Worm (Caenorhabditis elegans) whole organism, young adult: ENCODE measurements around the gene R08C7.1.
A peak's percentile ranks its signal among the peaks of the same experiment; 100 is the strongest.

Experiments
- B0019.2 ChIP-seq: fragments of 200-800 bp; sonication (Bioruptor generic); conservative IDR thresholded peaks from 2 replicates; pipeline ENCODE4 v1.3.6; 2022; ENCODE audit warnings: missing genetic modification reagents, missing genetic modification characterization, missing compliant biosample characterization
- C17E4.6 ChIP-seq: fragments of 200-800 bp; sonication (Bioruptor generic); IDR thresholded peaks from 2 replicates; pipeline ENCODE4 v1.3.6; 2022; ENCODE audit warnings: missing genetic modification reagents, missing genetic modification characterization, missing compliant biosample characterization
- D2030.7 ChIP-seq: fragments of 200-800 bp; sonication (Bioruptor generic); IDR thresholded peaks from 2 replicates; pipeline ENCODE4 v1.3.6; 2022; ENCODE audit warnings: missing genetic modification reagents, missing genetic modification characterization, missing compliant biosample characterization
- F23B12.7 ChIP-seq: sonication (generic microtip); optimal IDR thresholded peaks from 2 replicates; lab custom pipeline; 2017; ENCODE audit warnings: missing genetic modification characterization, mild to moderate bottlenecking, missing compliant biosample characterization, antibody characterized with exemption, moderate library complexity; ENCODE audit not compliant: insufficient read depth
- F37B4.10 ChIP-seq: fragments of 200-800 bp; sonication (Bioruptor generic); IDR thresholded peaks from 2 replicates; pipeline ENCODE4 v1.3.6; 2022; ENCODE audit warnings: missing genetic modification characterization, missing compliant biosample characterization
- F39B2.1 ChIP-seq: fragments of 200-800 bp; sonication (Bioruptor generic); IDR thresholded peaks from 2 replicates; pipeline ENCODE4 v1.3.6; 2022; ENCODE audit warnings: missing genetic modification reagents, missing genetic modification characterization, missing compliant biosample characterization
- F49E8.2 ChIP-seq: sonication (generic microtip); optimal IDR thresholded peaks from 3 replicates; lab custom pipeline; 2017; ENCODE audit warnings: missing genetic modification characterization, mild to moderate bottlenecking, missing compliant biosample characterization, antibody characterized with exemption, moderate library complexity; ENCODE audit not compliant: insufficient read depth
- F55B11.4 ChIP-seq: sonication (generic microtip); optimal IDR thresholded peaks from 2 replicates; lab custom pipeline; 2016; ENCODE audit warnings: missing compliant biosample characterization, missing genetic modification characterization, borderline replicate concordance; ENCODE audit not compliant: insufficient read depth
- F57A8.1 ChIP-seq: fragments of 200-800 bp; sonication (Bioruptor generic); optimal IDR thresholded peaks from 2 replicates; lab custom pipeline; 2018; ENCODE audit warnings: mild to moderate bottlenecking, missing genetic modification characterization, moderate library complexity, missing compliant biosample characterization
- K12H6.12 ChIP-seq: fragments of 200-800 bp; sonication (Bioruptor generic); optimal IDR thresholded peaks from 2 replicates; lab custom pipeline; 2018; ENCODE audit warnings: mild to moderate bottlenecking, missing genetic modification characterization, missing compliant biosample characterization
- T07F8.4 ChIP-seq: sonication (generic microtip); optimal IDR thresholded peaks from 2 replicates; lab custom pipeline; 2016; ENCODE audit warnings: mild to moderate bottlenecking, missing genetic modification characterization, moderate library complexity, missing compliant biosample characterization
- T26A5.8 ChIP-seq: sonication (generic microtip); optimal IDR thresholded peaks from 2 replicates; lab custom pipeline; 2016; ENCODE audit warnings: missing genetic modification characterization, missing compliant biosample characterization
- Y53G8AR.9 ChIP-seq: fragments of 200-800 bp; sonication (Bioruptor generic); conservative IDR thresholded peaks from 2 replicates; pipeline ENCODE4 v1.3.6; 2022; ENCODE audit warnings: missing genetic modification reagents, missing genetic modification characterization, missing compliant biosample characterization
- Y56A3A.18 ChIP-seq: fragments of 200-800 bp; sonication (Bioruptor generic); IDR thresholded peaks from 2 replicates; pipeline ENCODE4 v1.3.6; 2022; ENCODE audit warnings: missing genetic modification reagents, missing genetic modification characterization, missing compliant biosample characterization
- ama-1 ChIP-seq, 3 experiments: fragments of 150-350 bp in 1 of 3; sonication (generic microtip) in 2 of 3; optimal IDR thresholded peaks; 2 replicates each; lab custom pipeline; 2014 to 2018; ENCODE audit warnings: missing biosample characterization in 2 of 3, missing genetic modification characterization in 2 of 3, missing genetic modification reagents in 2 of 3
- aptf-2 ChIP-seq: fragments of 200-800 bp; sonication (Bioruptor generic); conservative IDR thresholded peaks from 2 replicates; pipeline ENCODE4 v1.3.6; 2022; ENCODE audit warnings: missing genetic modification reagents, missing genetic modification characterization, missing compliant biosample characterization
- atf-7 ChIP-seq: sonication (generic microtip); optimal IDR thresholded peaks from 2 replicates; lab custom pipeline; 2017; ENCODE audit warnings: mild to moderate bottlenecking, missing genetic modification characterization, missing compliant biosample characterization
- athp-1 ChIP-seq: sonication (generic microtip); optimal IDR thresholded peaks from 2 replicates; lab custom pipeline; 2017; ENCODE audit warnings: mild to moderate bottlenecking, missing genetic modification characterization, missing compliant biosample characterization
- attf-6 ChIP-seq: fragments of 200-800 bp; sonication (Bioruptor generic); IDR thresholded peaks from 2 replicates; pipeline ENCODE4 v1.3.6; 2022; ENCODE audit warnings: missing genetic modification reagents, missing genetic modification characterization, missing compliant biosample characterization
- bed-1 ChIP-seq: fragments of 200-800 bp; sonication (Bioruptor generic); IDR thresholded peaks from 2 replicates; pipeline ENCODE4 v1.3.6; 2022; ENCODE audit warnings: missing genetic modification reagents, missing genetic modification characterization, missing compliant biosample characterization
- chd-7 ChIP-seq: sonication (generic microtip); optimal IDR thresholded peaks from 2 replicates; lab custom pipeline; 2016; ENCODE audit warnings: mild to moderate bottlenecking, missing genetic modification characterization, moderate library complexity, missing compliant biosample characterization
- dpl-1 ChIP-seq: fragments of 150-350 bp; optimal IDR thresholded peaks from 2 replicates; lab custom pipeline; 2014; ENCODE audit warnings: missing biosample characterization, missing genetic modification reagents, missing genetic modification characterization
- egl-18 ChIP-seq: fragments of 200-800 bp; sonication (Bioruptor generic); IDR thresholded peaks from 2 replicates; pipeline ENCODE4 v1.3.6; 2022; ENCODE audit warnings: missing genetic modification reagents, missing genetic modification characterization, missing compliant biosample characterization
- egrh-3 ChIP-seq: fragments of 200-800 bp; sonication (Bioruptor generic); IDR thresholded peaks from 2 replicates; pipeline ENCODE4 v1.3.6; 2022; ENCODE audit warnings: missing genetic modification reagents, missing genetic modification characterization, missing compliant biosample characterization
- him-1 ChIP-seq: sonication (generic microtip); optimal IDR thresholded peaks from 2 replicates; lab custom pipeline; 2016; ENCODE audit warnings: missing genotype, missing genetic modification reagents, missing genetic modification characterization, missing compliant biosample characterization
- hmg-1.2 ChIP-seq: fragments of 200-800 bp; sonication (Bioruptor generic); IDR thresholded peaks from 2 replicates; pipeline ENCODE4 v1.3.6; 2022; ENCODE audit warnings: missing genetic modification reagents, missing genetic modification characterization, missing compliant biosample characterization
- hmg-20 ChIP-seq: fragments of 200-800 bp; sonication (Bioruptor generic); IDR thresholded peaks from 2 replicates; pipeline ENCODE4 v1.3.6; 2022; ENCODE audit warnings: missing genetic modification reagents, missing genetic modification characterization, missing compliant biosample characterization
- hsf-1 ChIP-seq: fragments of 200-800 bp; sonication (Bioruptor generic); IDR thresholded peaks from 2 replicates; pipeline ENCODE4 v1.3.6; 2022; ENCODE audit warnings: missing genetic modification reagents, missing genetic modification characterization, missing compliant biosample characterization
- lag-1 ChIP-seq: fragments of 200-800 bp; sonication (Bioruptor generic); IDR thresholded peaks from 2 replicates; pipeline ENCODE4 v1.3.6; 2022; ENCODE audit warnings: missing genetic modification reagents, missing genetic modification characterization, missing compliant biosample characterization
- lsl-1 ChIP-seq: fragments of 200-800 bp; sonication (Bioruptor generic); optimal IDR thresholded peaks from 2 replicates; lab custom pipeline; 2018; ENCODE audit warnings: mild to moderate bottlenecking, missing genetic modification characterization, moderate library complexity, missing compliant biosample characterization
- madf-3 ChIP-seq: fragments of 200-800 bp; sonication (Bioruptor generic); IDR thresholded peaks from 2 replicates; pipeline ENCODE4 v1.3.6; 2022; ENCODE audit warnings: missing genetic modification reagents, missing genetic modification characterization, missing compliant biosample characterization
- madf-6 ChIP-seq: fragments of 200-800 bp; sonication (Bioruptor generic); IDR thresholded peaks from 2 replicates; pipeline ENCODE4 v1.3.6; 2022; ENCODE audit warnings: missing genetic modification reagents, missing genetic modification characterization, missing compliant biosample characterization
- madf-8 ChIP-seq: fragments of 200-800 bp; sonication (Bioruptor generic); conservative IDR thresholded peaks from 2 replicates; pipeline ENCODE4 v1.3.6; 2022; ENCODE audit warnings: missing genetic modification reagents, missing genetic modification characterization, missing compliant biosample characterization
- mcd-1 ChIP-seq: fragments of 200-800 bp; sonication (Bioruptor generic); IDR thresholded peaks from 2 replicates; pipeline ENCODE4 v1.3.6; 2022; ENCODE audit warnings: missing genetic modification reagents, missing genetic modification characterization, missing compliant biosample characterization
- mxl-1 ChIP-seq: sonication (generic microtip); optimal IDR thresholded peaks from 2 replicates; lab custom pipeline; 2016; ENCODE audit warnings: missing genetic modification characterization, missing compliant biosample characterization
- nfya-1 ChIP-seq: sonication (generic microtip); optimal IDR thresholded peaks from 2 replicates; lab custom pipeline; 2017; ENCODE audit warnings: antibody characterized with exemption, missing compliant biosample characterization, missing genetic modification characterization, borderline replicate concordance; ENCODE audit not compliant: insufficient read depth
- nfya-2 ChIP-seq: fragments of 200-800 bp; sonication (Bioruptor generic); IDR thresholded peaks from 2 replicates; pipeline ENCODE4 v1.3.6; 2022; ENCODE audit warnings: missing genetic modification reagents, missing genetic modification characterization, missing compliant biosample characterization
- nhr-120 ChIP-seq: fragments of 200-800 bp; sonication (Bioruptor generic); IDR thresholded peaks from 2 replicates; pipeline ENCODE4 v1.3.6; 2022; ENCODE audit warnings: missing genetic modification characterization, missing compliant biosample characterization
- pbrm-1 ChIP-seq: fragments of 200-800 bp; sonication (Bioruptor generic); IDR thresholded peaks from 2 replicates; pipeline ENCODE4 v1.3.6; 2022; ENCODE audit warnings: missing genetic modification reagents, missing genetic modification characterization, missing compliant biosample characterization
- rec-8 ChIP-seq, 2 experiments: sonication (generic microtip); optimal IDR thresholded peaks; 2 replicates each; lab custom pipeline; 2016; ENCODE audit warnings: mild to moderate bottlenecking in 2 of 2, missing genetic modification characterization in 2 of 2, missing genetic modification reagents in 2 of 2, missing genotype in 2 of 2, missing biosample characterization in 1 of 2, missing compliant biosample characterization in 1 of 2, moderate library complexity in 1 of 2
- repo-1 ChIP-seq: sonication (generic microtip); optimal IDR thresholded peaks from 2 replicates; lab custom pipeline; 2017; ENCODE audit warnings: mild to moderate bottlenecking, missing genetic modification characterization, missing compliant biosample characterization
- sdz-38 ChIP-seq: sonication (generic microtip); optimal IDR thresholded peaks from 2 replicates; lab custom pipeline; 2016; ENCODE audit warnings: missing genotype, missing genetic modification characterization, missing compliant biosample characterization
- somi-1 ChIP-seq: fragments of 200-800 bp; sonication (Bioruptor generic); optimal IDR thresholded peaks from 2 replicates; lab custom pipeline; 2018; ENCODE audit warnings: mild to moderate bottlenecking, missing genetic modification characterization, missing compliant biosample characterization
- tbx-9 ChIP-seq: sonication (generic microtip); optimal IDR thresholded peaks from 2 replicates; lab custom pipeline; 2016; ENCODE audit warnings: borderline replicate concordance, missing genetic modification characterization, inconsistent platforms, missing compliant biosample characterization
- tlf-1 ChIP-seq: fragments of 200-800 bp; sonication (Bioruptor generic); optimal IDR thresholded peaks from 2 replicates; lab custom pipeline; 2018; ENCODE audit warnings: mild to moderate bottlenecking, missing genetic modification characterization, missing compliant biosample characterization
- unc-62 ChIP-seq: fragments of 150-350 bp; optimal IDR thresholded peaks from 2 replicates; lab custom pipeline; 2014; ENCODE audit warnings: missing biosample characterization, missing genetic modification reagents, missing genetic modification characterization
- ztf-22 ChIP-seq: fragments of 200-800 bp; sonication (Bioruptor generic); optimal IDR thresholded peaks from 2 replicates; lab custom pipeline; 2018; ENCODE audit warnings: mild to moderate bottlenecking, missing genetic modification characterization, moderate library complexity, missing compliant biosample characterization
- ztf-25 ChIP-seq: fragments of 200-800 bp; sonication (Bioruptor generic); IDR thresholded peaks from 2 replicates; pipeline ENCODE4 v1.3.6; 2022; ENCODE audit warnings: missing genetic modification reagents, missing genetic modification characterization, missing compliant biosample characterization

The R08C7.1 gene

DNA sequence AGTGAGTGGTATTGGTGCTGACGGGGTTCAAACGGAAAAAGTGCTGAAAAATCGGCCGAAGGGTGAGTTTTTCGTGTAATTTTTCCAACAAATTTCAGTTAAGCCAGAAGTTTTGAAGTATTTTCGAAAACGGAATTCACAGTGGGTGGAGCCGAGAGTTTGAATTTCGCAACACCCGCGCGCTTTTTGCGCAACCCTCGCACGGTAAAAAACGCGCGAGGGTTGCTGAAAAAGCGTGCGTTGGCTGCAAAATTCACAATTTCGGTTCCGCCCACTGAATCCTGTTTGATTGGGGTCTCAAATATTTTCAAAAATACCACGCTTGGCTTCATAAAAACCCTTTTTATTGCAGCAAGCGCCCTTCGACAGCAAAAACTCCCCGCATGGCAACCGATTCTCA lies 4.3 kb upstream of the R08C7.1 start (continued):
- TF ChIP-seq hsf-1, result 0 out of 2 replicates have a peak, but pooled peaks have one; percentile 30
- TF ChIP-seq sdz-38 (tag; lab: Kevin White, UChicago), result no peak
- TF ChIP-seq T07F8.4 (tag; lab: Kevin White, UChicago), result no peak
- no peak for TF ChIP-seq hmg-20
- TF ChIP-seq atf-7 (tag; lab: Kevin White, UChicago), result no peak
- no peak for TF ChIP-seq unc-62 (GFP tag; lab: Kevin White, UChicago)
- no peak for TF ChIP-seq madf-8 (GFP tag; lab: Robert Waterston, UW)
- no peak for TF ChIP-seq aptf-2 (GFP tag; lab: Robert Waterston, UW)
- TF ChIP-seq him-1 (tag; lab: Kevin White, UChicago), result no peak
- TF ChIP-seq Y56A3A.18 (GFP tag; lab: Robert Waterston, UW), result no peak
- no peak for TF ChIP-seq chd-7 (tag; lab: Kevin White, UChicago)
- TF ChIP-seq mxl-1 (tag; lab: Kevin White, UChicago), result no peak
- TF ChIP-seq C17E4.6 (GFP tag; lab: Robert Waterston, UW), result no peak
- no peak for TF ChIP-seq ztf-25 (GFP tag; lab: Robert Waterston, UW)
- no peak for TF ChIP-seq F37B4.10 (GFP tag; lab: Robert Waterston, UW)
- TF ChIP-seq T26A5.8 (tag; lab: Kevin White, UChicago), result no peak
- peak; percentile 53 for TF ChIP-seq F49E8.2
- no peak; the same call in 1 of the 2 replicates for TF ChIP-seq egrh-3
- no peak for TF ChIP-seq attf-6 (GFP tag; lab: Robert Waterston, UW)
- peak; percentile 57 for TF ChIP-seq pbrm-1 (GFP tag; lab: Robert Waterston, UW)
- TF ChIP-seq madf-3 (GFP tag; lab: Robert Waterston, UW), result no peak
- TF ChIP-seq K12H6.12 (tag; lab: Kevin White, UChicago), result no peak
- TF ChIP-seq mcd-1 (GFP tag; lab: Robert Waterston, UW), result 0 out of 2 replicates have a peak, but pooled peaks have one; percentile 42
- TF ChIP-seq somi-1 (GFP tag; lab: Kevin White, UChicago), result no peak
- TF ChIP-seq dpl-1, result peak; percentile 30
- peak; percentile 67 for TF ChIP-seq madf-6 (GFP tag; lab: Robert Waterston, UW)
- no peak; the same call in 1 of the 2 replicates for TF ChIP-seq B0019.2 (GFP tag; lab: Robert Waterston, UW)
- no peak for TF ChIP-seq bed-1
- no peak for TF ChIP-seq ztf-22 (GFP tag; lab: Kevin White, UChicago)
- TF ChIP-seq nfya-1 (tag; lab: Kevin White, UChicago), result no peak
- peak; percentile 44 for TF ChIP-seq D2030.7 (GFP tag; lab: Robert Waterston, UW)
- no peak for TF ChIP-seq F57A8.1 (GFP tag; lab: Kevin White, UChicago)
- TF ChIP-seq Y53G8AR.9 (GFP tag; lab: Robert Waterston, UW), result no peak
- TF ChIP-seq tlf-1 (GFP tag; lab: Kevin White, UChicago), result no peak
- no peak for TF ChIP-seq nhr-120 (GFP tag; lab: Robert Waterston, UW)
- no peak for TF ChIP-seq repo-1
- no peak for TF ChIP-seq athp-1 (tag; lab: Kevin White, UChicago)
- TF ChIP-seq F39B2.1 (GFP tag; lab: Robert Waterston, UW), result 0 out of 2 replicates have a peak, but pooled peaks have one; percentile 12
- no peak for TF ChIP-seq ama-1 (optimal IDR thresholded peaks at IDR 0.05; lab: Kevin White, UChicago)
- TF ChIP-seq ama-1 (GFP tag; optimal IDR thresholded peaks at IDR 0.05; lab: Kevin White, UChicago), result no peak
- no peak for TF ChIP-seq tbx-9
- no peak for TF ChIP-seq F23B12.7
- no peak for TF ChIP-seq hmg-1.2 (GFP tag; lab: Robert Waterston, UW)
- no peak for TF ChIP-seq lag-1
- peak; percentile 58 for TF ChIP-seq lsl-1 (GFP tag; lab: Kevin White, UChicago)
- TF ChIP-seq nfya-2, result no peak
- TF ChIP-seq F55B11.4, result no peak
- no peak for TF ChIP-seq rec-8 (tag; optimal IDR thresholded peaks at IDR 0.05; lab: Kevin White, UChicago)
- TF ChIP-seq egl-18 (GFP tag; lab: Robert Waterston, UW), result no peak
